Worm (Caenorhabditis elegans) whole organism, L4 larva: ENCODE measurements around the gene Y102A5C.36.
A peak's percentile ranks its signal among the peaks of the same experiment; 100 is the strongest.

ENCODE experiments used
- F44E2.7 ChIP-seq: fragments of 200-800 bp; sonication (Bioruptor generic); IDR thresholded peaks from 2 replicates; pipeline ENCODE4 v2.1.2; 2022; ENCODE audit warnings: missing genetic modification characterization, missing compliant biosample characterization
- Y48G9A.11 ChIP-seq: fragments of 200-800 bp; sonication (Bioruptor generic); IDR thresholded peaks from 2 replicates; pipeline ENCODE4 v1.3.6; 2022; ENCODE audit warnings: missing genetic modification reagents, missing genetic modification characterization, missing compliant biosample characterization
- Y5F2A.4 ChIP-seq: fragments of 200-800 bp; sonication (Bioruptor generic); optimal IDR thresholded peaks from 2 replicates; lab custom pipeline; 2018; ENCODE audit warnings: mild to moderate bottlenecking, missing genetic modification characterization, missing compliant biosample characterization
- aha-1 ChIP-seq: fragments of 150-350 bp; peaks from one replicate; lab custom pipeline; 2014; ENCODE audit warnings: missing biosample characterization, missing genetic modification characterization
- ama-1 ChIP-seq: fragments of 150-350 bp; optimal IDR thresholded peaks from 2 replicates; lab custom pipeline; 2014; ENCODE audit warnings: inconsistent platforms, mixed read lengths
- attf-4 ChIP-seq: sonication (generic microtip); optimal IDR thresholded peaks from 3 replicates; lab custom pipeline; 2017; ENCODE audit warnings: missing biosample characterization, missing genetic modification characterization
- ceh-44 ChIP-seq: fragments of 200-800 bp; sonication (Bioruptor generic); IDR thresholded peaks from 2 replicates; pipeline ENCODE4 v1.3.6; 2022; ENCODE audit warnings: missing genetic modification reagents, missing genetic modification characterization, missing compliant biosample characterization
- ceh-62 ChIP-seq: sonication (generic microtip); optimal IDR thresholded peaks from 2 replicates; lab custom pipeline; 2017; ENCODE audit warnings: missing biosample characterization, missing genetic modification characterization
- cey-2 ChIP-seq: sonication (generic microtip); optimal IDR thresholded peaks from 3 replicates; lab custom pipeline; 2017; ENCODE audit warnings: missing genetic modification characterization, mild to moderate bottlenecking, missing compliant biosample characterization, antibody characterized with exemption, borderline replicate concordance; ENCODE audit not compliant: insufficient read depth
- daf-16 ChIP-seq, 3 experiments: sonication (generic microtip); optimal IDR thresholded peaks; 2 replicates each; lab custom pipeline; 2016 to 2017; ENCODE audit warnings: missing genetic modification characterization in 3 of 3, missing genetic modification reagents in 3 of 3, mild to moderate bottlenecking in 2 of 3, missing compliant biosample characterization in 2 of 3, missing biosample characterization in 1 of 3, moderate library complexity in 1 of 3
- dmd-9 ChIP-seq: fragments of 200-800 bp; sonication (Bioruptor generic); IDR thresholded peaks from 2 replicates; pipeline ENCODE4 v1.3.6; 2022; ENCODE audit warnings: missing genetic modification reagents, missing genetic modification characterization, missing compliant biosample characterization
- dpl-1 ChIP-seq: fragments of 150-350 bp; optimal IDR thresholded peaks from 2 replicates; lab custom pipeline; 2014; ENCODE audit warnings: missing biosample characterization, missing genetic modification reagents, missing genetic modification characterization
- egl-43 ChIP-seq: fragments of 200-800 bp; sonication (Bioruptor generic); IDR thresholded peaks from 2 replicates; pipeline ENCODE4 v1.3.6; 2022; ENCODE audit warnings: missing genetic modification reagents, missing genetic modification characterization, missing compliant biosample characterization
- fkh-10 ChIP-seq: fragments of 150-350 bp; optimal IDR thresholded peaks from 2 replicates; lab custom pipeline; 2014; ENCODE audit warnings: missing biosample characterization, missing genetic modification reagents, missing genetic modification characterization
- hif-1 ChIP-seq, 2 experiments: sonication (generic microtip); optimal IDR thresholded peaks; 2 replicates each; lab custom pipeline; 2016 to 2017; ENCODE audit warnings: missing compliant biosample characterization in 2 of 2, missing genetic modification characterization in 2 of 2, missing genetic modification reagents in 2 of 2, missing genotype in 2 of 2, mild to moderate bottlenecking in 1 of 2
- hlh-30 ChIP-seq: sonication (generic microtip); optimal IDR thresholded peaks from 2 replicates; lab custom pipeline; 2017; ENCODE audit warnings: antibody characterized with exemption, mild to moderate bottlenecking, missing genetic modification characterization, missing compliant biosample characterization; ENCODE audit not compliant: insufficient read depth
- hmg-1.1 ChIP-seq: fragments of 200-800 bp; sonication (Bioruptor generic); IDR thresholded peaks from 2 replicates; pipeline ENCODE4 v1.3.6; 2022; ENCODE audit warnings: missing genetic modification reagents, missing genetic modification characterization, missing compliant biosample characterization
- lin-1 ChIP-seq: fragments of 200-800 bp; sonication (Bioruptor generic); IDR thresholded peaks from 2 replicates; pipeline ENCODE4 v1.3.6; 2022; ENCODE audit warnings: missing genetic modification reagents, missing genetic modification characterization, missing compliant biosample characterization
- lin-13 ChIP-seq: fragments of 150-350 bp; optimal IDR thresholded peaks from 2 replicates; lab custom pipeline; 2014; ENCODE audit warnings: missing biosample characterization, missing genetic modification reagents, missing genetic modification characterization
- lin-15B ChIP-seq: fragments of 150-350 bp; sonication (generic microtip); optimal IDR thresholded peaks from 3 replicates; lab custom pipeline; 2014; ENCODE audit warnings: missing biosample characterization, missing genetic modification characterization
- lin-38 ChIP-seq: fragments of 200-800 bp; sonication (Bioruptor generic); IDR thresholded peaks from 2 replicates; pipeline ENCODE4 v1.3.6; 2022; ENCODE audit warnings: missing genetic modification reagents, missing genetic modification characterization, missing compliant biosample characterization
- lir-3 ChIP-seq: sonication (generic microtip); optimal IDR thresholded peaks from 2 replicates; lab custom pipeline; 2016; ENCODE audit warnings: mild to moderate bottlenecking, missing genetic modification characterization, missing compliant biosample characterization
- mdt-29 ChIP-seq: fragments of 200-800 bp; sonication (Bioruptor generic); IDR thresholded peaks from 2 replicates; pipeline ENCODE4 v1.3.6; 2022; ENCODE audit warnings: missing genetic modification reagents, missing genetic modification characterization, missing compliant biosample characterization
- mes-2 ChIP-seq: sonication (generic microtip); optimal IDR thresholded peaks from 2 replicates; lab custom pipeline; 2016; ENCODE audit warnings: missing genotype, mild to moderate bottlenecking, missing genetic modification characterization, missing compliant biosample characterization; ENCODE audit not compliant: poor library complexity, severe bottlenecking
- mxl-2 ChIP-seq: fragments of 200-800 bp; sonication (Bioruptor generic); conservative IDR thresholded peaks from 2 replicates; pipeline ENCODE4 v1.3.6; 2022; ENCODE audit warnings: missing genetic modification reagents, missing genetic modification characterization, missing compliant biosample characterization
- nhr-25 ChIP-seq: sonication (generic microtip); optimal IDR thresholded peaks from 2 replicates; lab custom pipeline; 2017; ENCODE audit warnings: missing genetic modification characterization, mild to moderate bottlenecking, missing compliant biosample characterization, antibody characterized with exemption, moderate library complexity, borderline replicate concordance; ENCODE audit not compliant: insufficient read depth
- nhr-42 ChIP-seq: fragments of 200-800 bp; sonication (Bioruptor generic); IDR thresholded peaks from 2 replicates; pipeline ENCODE4 v1.3.6; 2022; ENCODE audit warnings: missing genetic modification characterization, missing compliant biosample characterization
- nhr-6 ChIP-seq: fragments of 150-350 bp; optimal IDR thresholded peaks from 2 replicates; lab custom pipeline; 2014; ENCODE audit warnings: missing biosample characterization, missing genetic modification characterization
- nhr-76 ChIP-seq: fragments of 150-350 bp; optimal IDR thresholded peaks from 2 replicates; lab custom pipeline; 2014; ENCODE audit warnings: missing biosample characterization, missing genetic modification characterization
- nhr-77 ChIP-seq: fragments of 150-350 bp; optimal IDR thresholded peaks from 2 replicates; lab custom pipeline; 2014; ENCODE audit warnings: missing biosample characterization, missing genetic modification characterization
- php-3 ChIP-seq: fragments of 200-800 bp; sonication (Bioruptor generic); IDR thresholded peaks from 2 replicates; pipeline ENCODE4 v1.3.6; 2022; ENCODE audit warnings: missing genetic modification reagents, missing genetic modification characterization, missing compliant biosample characterization
- pqm-1 ChIP-seq: sonication (generic microtip); optimal IDR thresholded peaks from 2 replicates; lab custom pipeline; 2017; ENCODE audit warnings: missing biosample characterization, missing genetic modification characterization
- rbr-2 ChIP-seq: sonication (generic microtip); optimal IDR thresholded peaks from 2 replicates; lab custom pipeline; 2016; ENCODE audit warnings: missing genotype, missing genetic modification characterization, missing compliant biosample characterization
- saeg-2 ChIP-seq: fragments of 200-800 bp; sonication (Bioruptor generic); IDR thresholded peaks from 2 replicates; pipeline ENCODE4 v1.3.6; 2022; ENCODE audit warnings: missing genetic modification reagents, missing genetic modification characterization, missing compliant biosample characterization
- set-16 ChIP-seq: fragments of 200-800 bp; sonication (Bioruptor generic); IDR thresholded peaks from 2 replicates; pipeline ENCODE4 v1.3.6; 2022; ENCODE audit warnings: missing genetic modification reagents, missing genetic modification characterization, missing compliant biosample characterization
- snpc-4 ChIP-seq: fragments of 150-350 bp; optimal IDR thresholded peaks from 2 replicates; lab custom pipeline; 2014; ENCODE audit warnings: missing biosample characterization, missing genetic modification characterization
- spr-3 ChIP-seq: fragments of 200-800 bp; sonication (Bioruptor generic); optimal IDR thresholded peaks from 2 replicates; lab custom pipeline; 2018; ENCODE audit warnings: mild to moderate bottlenecking, missing genetic modification characterization, missing compliant biosample characterization
- unc-62 ChIP-seq, 3 experiments: fragments of 150-350 bp in 1 of 3; sonication (generic microtip); optimal IDR thresholded peaks in 2 of 3; peaks in 1 of 3; 1 replicate in 1 of 3; 2 replicates in 2 of 3; lab custom pipeline; 2014 to 2017; ENCODE audit warnings: missing biosample characterization in 3 of 3, missing genetic modification characterization in 3 of 3, missing genetic modification reagents in 3 of 3, missing genotype in 1 of 3
- vab-7 ChIP-seq: fragments of 200-800 bp; sonication (Bioruptor generic); IDR thresholded peaks from 2 replicates; pipeline ENCODE4 v1.3.6; 2022; ENCODE audit warnings: missing genetic modification reagents, missing genetic modification characterization, missing compliant biosample characterization
- zfp-2 ChIP-seq: sonication (generic microtip); optimal IDR thresholded peaks from 2 replicates; lab custom pipeline; 2016; ENCODE audit warnings: mild to moderate bottlenecking, missing genetic modification characterization, missing compliant biosample characterization
- zfp-3 ChIP-seq: fragments of 200-800 bp; sonication (Bioruptor generic); conservative IDR thresholded peaks from 2 replicates; pipeline ENCODE4 v1.3.6; 2022; ENCODE audit warnings: missing genetic modification reagents, missing genetic modification characterization, missing compliant biosample characterization

Gene Y102A5C.36

ce11 chrV:16965655-16966054 lies 38.4 kb upstream of the Y102A5C.36 start, which contains the start of gene efl-1 (continued):
- peak; percentile 94 for TF ChIP-seq mes-2
- peak; percentile 66 for TF ChIP-seq ama-1
- peak; percentile 1 for TF ChIP-seq lin-15B (tag; lab: Kevin White, UChicago)
- peak; percentile 77 for TF ChIP-seq snpc-4
- peak; percentile 4 for TF ChIP-seq nhr-76
- TF ChIP-seq Y48G9A.11 (GFP tag; lab: Robert Waterston, UW): 0 out of 2 replicates have a peak, but pooled peaks have one; percentile 8
- peak in 1 of 2 experiments; percentile 25 for TF ChIP-seq daf-16 (GFP tag; optimal IDR thresholded peaks at IDR 0.05; lab: Kevin White, UChicago)
- TF ChIP-seq daf-16 (tag; optimal IDR thresholded peaks at IDR 0.05; lab: Kevin White, UChicago): peak; percentile 31
- TF ChIP-seq mxl-2: no peak
- peak; percentile 62 for TF ChIP-seq spr-3
- TF ChIP-seq Y5F2A.4 (GFP tag; lab: Kevin White, UChicago): no peak
- TF ChIP-seq hif-1 (tag; optimal IDR thresholded peaks at IDR 0.05; lab: Kevin White, UChicago): no peak
- TF ChIP-seq nhr-42: peak; percentile 38; the same call in 1 of the 2 replicates
- TF ChIP-seq dmd-9: 0 out of 2 replicates have a peak, but pooled peaks have one; percentile 41
- no peak for TF ChIP-seq php-3
- peak; percentile 87 for TF ChIP-seq nhr-77 (tag; lab: Kevin White, UChicago)
- TF ChIP-seq lir-3 (tag; lab: Kevin White, UChicago): no peak
- TF ChIP-seq unc-62 (GFP tag; optimal IDR thresholded peaks at IDR 0.05 in 1 of 2; lab: Kevin White, UChicago): peak in 1 of 2 experiments; percentile 92
- TF ChIP-seq unc-62 (tag; optimal IDR thresholded peaks at IDR 0.05; lab: Kevin White, UChicago): no peak
- no peak for TF ChIP-seq F44E2.7 (GFP tag; lab: Robert Waterston, UW)
- TF ChIP-seq ceh-44 (GFP tag; lab: Robert Waterston, UW): peak; percentile 61; the same call in 1 of the 2 replicates
- TF ChIP-seq hlh-30 (tag; lab: Kevin White, UChicago): peak; percentile 89
- no peak for TF ChIP-seq cey-2 (tag; lab: Kevin White, UChicago)
- peak; percentile 98 for TF ChIP-seq aha-1
- TF ChIP-seq hmg-1.1 (GFP tag; lab: Robert Waterston, UW): peak; percentile 84
- peak; percentile 100 for TF ChIP-seq dpl-1 (GFP tag; lab: Kevin White, UChicago)
- TF ChIP-seq ceh-62: no peak
- peak; percentile 45; the same call in 1 of the 2 replicates for TF ChIP-seq vab-7 (GFP tag; lab: Robert Waterston, UW)
- peak; percentile 51; the same call in 1 of the 2 replicates for TF ChIP-seq egl-43 (GFP tag; lab: Robert Waterston, UW)
- TF ChIP-seq attf-4 (tag; lab: Kevin White, UChicago): no peak
- TF ChIP-seq zfp-3 (GFP tag; lab: Robert Waterston, UW): 0 out of 2 replicates have a peak, but pooled peaks have one; percentile 39
- TF ChIP-seq fkh-10 (GFP tag; lab: Kevin White, UChicago): peak; percentile 79
- TF ChIP-seq mdt-29: peak; percentile 64; the same call in 1 of the 2 replicates
- no peak for TF ChIP-seq pqm-1
- TF ChIP-seq nhr-25 (tag; lab: Kevin White, UChicago): peak; percentile 52
- TF ChIP-seq nhr-6: peak; percentile 94
- TF ChIP-seq lin-38: peak; percentile 99
- TF ChIP-seq zfp-2 (tag; lab: Kevin White, UChicago): peak; percentile 41
- peak; percentile 81 for TF ChIP-seq rbr-2 (tag; lab: Kevin White, UChicago)
- TF ChIP-seq set-16: 0 out of 2 replicates have a peak, but pooled peaks have one; percentile 15
- no peak for TF ChIP-seq lin-1 (GFP tag; lab: Robert Waterston, UW)
- TF ChIP-seq lin-13: peak; percentile 71
- TF ChIP-seq saeg-2 (GFP tag; lab: Robert Waterston, UW): no peak
